Worm (Caenorhabditis elegans) whole organism, L1 larva: ENCODE measurements around the gene del-5.
A peak's percentile ranks its signal among the peaks of the same experiment; 100 is the strongest.

Experiments
- C04F5.9 ChIP-seq: sonication (generic microtip); optimal IDR thresholded peaks from 2 replicates; lab custom pipeline; 2016; ENCODE audit warnings: missing genetic modification characterization, missing compliant biosample characterization
- C34B4.2 ChIP-seq: sonication (generic microtip); optimal IDR thresholded peaks from 2 replicates; lab custom pipeline; 2017; ENCODE audit warnings: mild to moderate bottlenecking, missing genetic modification characterization, missing compliant biosample characterization
- F16B12.6 ChIP-seq: fragments of 150-350 bp; optimal IDR thresholded peaks from 2 replicates; lab custom pipeline; 2014; ENCODE audit warnings: missing biosample characterization, missing genetic modification characterization
- Y116A8C.19 ChIP-seq: sonication (generic microtip); optimal IDR thresholded peaks from 2 replicates; lab custom pipeline; 2016; ENCODE audit warnings: missing compliant biosample characterization, missing genetic modification characterization, borderline replicate concordance
- alr-1 ChIP-seq: fragments of 200-800 bp; sonication (Bioruptor generic); optimal IDR thresholded peaks from 2 replicates; lab custom pipeline; 2018; ENCODE audit warnings: borderline replicate concordance, mild to moderate bottlenecking, missing genetic modification characterization, missing compliant biosample characterization
- ama-1 ChIP-seq: fragments of 150-350 bp; optimal IDR thresholded peaks from 2 replicates; lab custom pipeline; 2014
- ceh-8 ChIP-seq: fragments of 200-800 bp; sonication (Bioruptor generic); optimal IDR thresholded peaks from 2 replicates; lab custom pipeline; 2018; ENCODE audit warnings: mild to moderate bottlenecking, missing genetic modification characterization, moderate library complexity, missing compliant biosample characterization
- ceh-82 ChIP-seq, 3 experiments: fragments of 150-350 bp in 1 of 3; sonication (generic microtip) in 2 of 3; optimal IDR thresholded peaks; 2 replicates each; lab custom pipeline; 2014 to 2017; ENCODE audit warnings: missing biosample characterization in 3 of 3, missing genetic modification characterization in 3 of 3
- ces-1 ChIP-seq: fragments of 150-350 bp; optimal IDR thresholded peaks from 2 replicates; lab custom pipeline; 2014; ENCODE audit warnings: missing biosample characterization, missing genetic modification reagents, missing genetic modification characterization
- efl-1 ChIP-seq, 4 experiments: fragments of 150-350 bp; optimal IDR thresholded peaks in 3 of 4; peaks in 1 of 4; 1 replicate in 1 of 4; 2 replicates in 3 of 4; lab custom pipeline; 2014; ENCODE audit warnings: missing biosample characterization in 2 of 4, missing genetic modification characterization in 2 of 4, missing genetic modification reagents in 2 of 4
- egl-13 ChIP-seq: sonication (generic microtip); optimal IDR thresholded peaks from 2 replicates; lab custom pipeline; 2016; ENCODE audit warnings: missing genotype, missing genetic modification reagents, missing genetic modification characterization, missing compliant biosample characterization
- fos-1 ChIP-seq: fragments of 150-350 bp; optimal IDR thresholded peaks from 2 replicates; lab custom pipeline; 2014; ENCODE audit warnings: missing biosample characterization, missing genetic modification characterization
- grh-1 ChIP-seq: fragments of 200-800 bp; sonication (Bioruptor generic); IDR thresholded peaks from 2 replicates; pipeline ENCODE4 v1.3.6; 2022; ENCODE audit warnings: missing genetic modification reagents, missing genetic modification characterization, missing compliant biosample characterization
- hlh-4 ChIP-seq: sonication (generic microtip); optimal IDR thresholded peaks from 2 replicates; lab custom pipeline; 2016; ENCODE audit warnings: mild to moderate bottlenecking, missing genetic modification characterization, missing compliant biosample characterization
- lin-15B ChIP-seq: fragments of 150-350 bp; sonication (generic microtip); optimal IDR thresholded peaks from 3 replicates; lab custom pipeline; 2014; ENCODE audit warnings: missing biosample characterization, missing genetic modification characterization
- lin-39 ChIP-seq: fragments of 150-350 bp; optimal IDR thresholded peaks from 2 replicates; lab custom pipeline; 2014; ENCODE audit warnings: missing biosample characterization, missing genetic modification reagents, missing genetic modification characterization
- lir-3 ChIP-seq: sonication (generic microtip); optimal IDR thresholded peaks from 2 replicates; lab custom pipeline; 2016; ENCODE audit warnings: mild to moderate bottlenecking, missing genetic modification characterization, moderate library complexity, missing compliant biosample characterization; ENCODE audit not compliant: poor library complexity
- mep-1 ChIP-seq: fragments of 150-350 bp; optimal IDR thresholded peaks from 2 replicates; lab custom pipeline; 2014; ENCODE audit warnings: missing biosample characterization, missing genetic modification characterization
- nhr-237 ChIP-seq: fragments of 150-350 bp; optimal IDR thresholded peaks from 2 replicates; lab custom pipeline; 2014; ENCODE audit warnings: missing biosample characterization, missing genetic modification characterization
- nhr-28 ChIP-seq: fragments of 150-350 bp; optimal IDR thresholded peaks from 2 replicates; lab custom pipeline; 2014; ENCODE audit warnings: missing biosample characterization, missing genetic modification characterization
- nhr-47 ChIP-seq: sonication (generic microtip); optimal IDR thresholded peaks from 2 replicates; lab custom pipeline; 2016; ENCODE audit warnings: mild to moderate bottlenecking, missing genetic modification characterization, moderate library complexity, missing compliant biosample characterization
- nhr-76 ChIP-seq: sonication (generic microtip); optimal IDR thresholded peaks from 2 replicates; lab custom pipeline; 2017; ENCODE audit warnings: missing biosample characterization, missing genetic modification characterization
- nhr-85 ChIP-seq: sonication (generic microtip); peaks from one replicate; lab custom pipeline; 2016; ENCODE audit warnings: missing genetic modification characterization, inconsistent platforms, missing compliant biosample characterization
- rnt-1 ChIP-seq: sonication (generic microtip); optimal IDR thresholded peaks from 2 replicates; lab custom pipeline; 2016; ENCODE audit warnings: mild to moderate bottlenecking, missing genetic modification characterization, moderate library complexity, missing compliant biosample characterization
- skn-1 ChIP-seq: fragments of 150-350 bp; optimal IDR thresholded peaks from 2 replicates; lab custom pipeline; 2014; ENCODE audit warnings: missing biosample characterization, missing genetic modification characterization
- snpc-4 ChIP-seq: fragments of 150-350 bp; optimal IDR thresholded peaks from 2 replicates; lab custom pipeline; 2014; ENCODE audit warnings: missing biosample characterization, missing genetic modification characterization
- sox-4 ChIP-seq: sonication (generic microtip); optimal IDR thresholded peaks from 2 replicates; lab custom pipeline; 2016; ENCODE audit warnings: missing genetic modification characterization, missing compliant biosample characterization
- sptf-1 ChIP-seq: fragments of 150-350 bp; optimal IDR thresholded peaks from 2 replicates; lab custom pipeline; 2014; ENCODE audit warnings: missing biosample characterization, missing genetic modification characterization
- tbx-2 ChIP-seq: sonication (generic microtip); optimal IDR thresholded peaks from 2 replicates; lab custom pipeline; 2016; ENCODE audit warnings: missing genetic modification characterization, missing compliant biosample characterization
- unc-130 ChIP-seq: fragments of 150-350 bp; optimal IDR thresholded peaks from 2 replicates; lab custom pipeline; 2017; ENCODE audit warnings: missing biosample characterization, missing genetic modification characterization, inconsistent platforms
- unc-86 ChIP-seq: sonication (generic microtip); optimal IDR thresholded peaks from 2 replicates; lab custom pipeline; 2016; ENCODE audit warnings: missing genetic modification characterization, missing compliant biosample characterization
- unc-98 ChIP-seq: fragments of 200-800 bp; sonication (Bioruptor generic); IDR thresholded peaks from 2 replicates; pipeline ENCODE4 v1.3.6; 2022; ENCODE audit warnings: missing genetic modification characterization, missing compliant biosample characterization
- vab-15 ChIP-seq: sonication (generic microtip); optimal IDR thresholded peaks from 2 replicates; lab custom pipeline; 2017; ENCODE audit warnings: missing genotype, mild to moderate bottlenecking, missing genetic modification characterization, missing compliant biosample characterization
- zag-1 ChIP-seq: fragments of 150-350 bp; optimal IDR thresholded peaks from 2 replicates; lab custom pipeline; 2014; ENCODE audit warnings: missing biosample characterization, missing genetic modification characterization

del-5 gene

ce11 chrX:10982051-10982450 is 25.9 kb downstream of the del-5 start, which contains the start of gene ver-4:
TSS of gene ver-4 (plus strand) at chrX:10982351.
- no peak for TF ChIP-seq snpc-4 (tag; lab: Kevin White, UChicago)
- TF ChIP-seq ces-1 (GFP tag; lab: Kevin White, UChicago), result no peak
- no peak for TF ChIP-seq tbx-2 (tag; lab: Kevin White, UChicago)
- TF ChIP-seq hlh-4, result no peak
- no peak for TF ChIP-seq egl-13 (tag; lab: Kevin White, UChicago)
- TF ChIP-seq sox-4, result no peak
- no peak for TF ChIP-seq nhr-76 (tag; lab: Kevin White, UChicago)
- TF ChIP-seq mep-1 (tag; lab: Kevin White, UChicago), result no peak
- TF ChIP-seq alr-1 (tag; lab: Kevin White, UChicago), result no peak
- no peak for TF ChIP-seq nhr-237
- no peak for TF ChIP-seq lir-3 (tag; lab: Kevin White, UChicago)
- TF ChIP-seq vab-15 (tag; lab: Kevin White, UChicago), result no peak
- no peak for TF ChIP-seq ceh-82 (tag; optimal IDR thresholded peaks at IDR 0.05; lab: Kevin White, UChicago)

- no peak for TF ChIP-seq grh-1
- TF ChIP-seq fos-1 (tag; lab: Kevin White, UChicago), result no peak
- TF ChIP-seq ceh-8 (GFP tag; lab: Kevin White, UChicago), result no peak
- no peak for TF ChIP-seq lin-39
- no peak for TF ChIP-seq ceh-82 (tag; optimal IDR thresholded peaks at IDR 0.05; lab: Kevin White, UChicago)
- no peak for TF ChIP-seq nhr-28 (tag; lab: Kevin White, UChicago)
- no peak for TF ChIP-seq ama-1 (lab: Kevin White, UChicago)
- no peak for TF ChIP-seq nhr-85
- TF ChIP-seq sox-4, result no peak
- no peak for TF ChIP-seq Y116A8C.19
- TF ChIP-seq efl-1 (optimal IDR thresholded peaks at IDR 0.05; lab: Kevin White, UChicago), result no peak
- TF ChIP-seq efl-1 (GFP tag; optimal IDR thresholded peaks at IDR 0.05 in 1 of 2; lab: Kevin White, UChicago), result no peak
- TF ChIP-seq ces-1 (GFP tag; lab: Kevin White, UChicago), result no peak
- no peak for TF ChIP-seq sptf-1 (tag; lab: Kevin White, UChicago)
- no peak for TF ChIP-seq C04F5.9 (tag; lab: Kevin White, UChicago)
- no peak for TF ChIP-seq unc-130 (tag; lab: Kevin White, UChicago)
- no peak for TF ChIP-seq skn-1
- no peak for TF ChIP-seq unc-98 (GFP tag; lab: Robert Waterston, UW)
- TF ChIP-seq alr-1 (tag; lab: Kevin White, UChicago), result no peak
- TF ChIP-seq rnt-1, result no peak
Measured at ce11 chrX:10981374-10981773, 26.6 kb downstream of the del-5 start.

ce11 chrX:10979186-10979585 is 28.8 kb downstream of the del-5 start, which contains the start of gene pxn-2:
TSS of gene pxn-2 (minus strand) at chrX:10979286.
- TF ChIP-seq nhr-47 (tag; lab: Kevin White, UChicago) (no peak), C04F5.9 (tag; lab: Kevin White, UChicago) (no peak), ama-1 (lab: Kevin White, UChicago) (no peak), lin-15B (tag; lab: Kevin White, UChicago) (no peak), unc-86 (tag; lab: Kevin White, UChicago) (no peak), F16B12.6 (tag; lab: Kevin White, UChicago) (no peak), nhr-76 (tag; lab: Kevin White, UChicago) (no peak), zag-1 (tag; lab: Kevin White, UChicago) (no peak), C34B4.2 (no peak), rnt-1 (no peak), efl-1 (optimal IDR thresholded peaks at IDR 0.05; lab: Kevin White, UChicago) (no peak), efl-1 (GFP tag; optimal IDR thresholded peaks at IDR 0.05 in 1 of 2; lab: Kevin White, UChicago) (no peak)

ce11 chrX:10976447-10977196 is 31.4 kb downstream of the del-5 start:
- TF ChIP-seq sox-4 (no peak), efl-1 (optimal IDR thresholded peaks at IDR 0.05; lab: Kevin White, UChicago) (no peak), efl-1 (GFP tag; optimal IDR thresholded peaks at IDR 0.05 in 1 of 2; lab: Kevin White, UChicago) (peak in 1 of 2 experiments; percentile 91), nhr-76 (tag; lab: Kevin White, UChicago) (no peak)
